Fruit fly (Drosophila melanogaster): ENCODE data around the gene CG31055.

CG31055 gene

dm6 chr3R:27655109-27655508 is 32.8 kb downstream of the CG31055 start:
- no peak for TF ChIP-seq tai (GFP tag; optimal IDR thresholded peaks at IDR 0.05)
- no peak for TF ChIP-seq sage (GFP tag; optimal IDR thresholded peaks at IDR 0.05)
- TF ChIP-seq dmrt93B (GFP tag; optimal IDR thresholded peaks at IDR 0.05) = no peak
- TF ChIP-seq usp (GFP tag; optimal IDR thresholded peaks at IDR 0.05) = no peak
- no peak for TF ChIP-seq HLH106 (tag; optimal IDR thresholded peaks at IDR 0.05)
- no peak for TF ChIP-seq rgr (GFP tag; optimal IDR thresholded peaks at IDR 0.05)
- TF ChIP-seq Jra (GFP tag; optimal IDR thresholded peaks at IDR 0.05) = no peak
- TF ChIP-seq Mio (GFP tag; optimal IDR thresholded peaks at IDR 0.05) = no peak
- TF ChIP-seq Hr78 (GFP tag; optimal IDR thresholded peaks at IDR 0.05) = no peak
- no peak for TF ChIP-seq Rel (GFP tag; optimal IDR thresholded peaks at IDR 0.05)
- no peak for TF ChIP-seq Rel (tag; optimal IDR thresholded peaks at IDR 0.05)
- no peak for TF ChIP-seq Sp1 (GFP tag; optimal IDR thresholded peaks at IDR 0.05)
- no peak for TF ChIP-seq Myc (optimal IDR thresholded peaks at IDR 0.05)
- no peak for TF ChIP-seq br (GFP tag; optimal IDR thresholded peaks at IDR 0.05)
- TF ChIP-seq pan (optimal IDR thresholded peaks at IDR 0.05) = no peak
- no peak for TF ChIP-seq dsf (GFP tag; optimal IDR thresholded peaks at IDR 0.05; ENCODE audit: borderline replicate concordance)
- TF ChIP-seq Dfd (GFP tag; optimal IDR thresholded peaks at IDR 0.05) = no peak
- TF ChIP-seq GATAd (GFP tag; optimal IDR thresholded peaks at IDR 0.05) = no peak
- no peak for TF ChIP-seq jim (GFP tag; optimal IDR thresholded peaks at IDR 0.05)
- TF ChIP-seq Hr83 (GFP tag; optimal IDR thresholded peaks at IDR 0.05; ENCODE audit: poor library complexity, severe bottlenecking) = no peak

- TF ChIP-seq CG9705 (GFP tag; optimal IDR thresholded peaks at IDR 0.05) (no peak), pan (optimal IDR thresholded peaks at IDR 0.05) (no peak), Mio (GFP tag; optimal IDR thresholded peaks at IDR 0.05) (no peak), sage (GFP tag; optimal IDR thresholded peaks at IDR 0.05) (no peak)
Measured at dm6 chr3R:27652156-27652810, 35.7 kb downstream of the CG31055 start, which contains the start of gene RpS10a. Gene RpS10a, plus strand, starts transcription at chr3R:27652760.

- no peak for TF ChIP-seq Rel (GFP tag; optimal IDR thresholded peaks at IDR 0.05)
- no peak for TF ChIP-seq Rel (tag; optimal IDR thresholded peaks at IDR 0.05)
- TF ChIP-seq Myc (optimal IDR thresholded peaks at IDR 0.05) = peak; percentile 28
Measured at dm6 chr3R:27651710-27652109, 36.2 kb downstream of the CG31055 start.

dm6 chr3R:27647817-27648216 is 40.1 kb downstream of the CG31055 start:
- TF ChIP-seq brk (GFP tag; optimal IDR thresholded peaks at IDR 0.05) = no peak
- TF ChIP-seq Dfd (GFP tag; optimal IDR thresholded peaks at IDR 0.05) = peak; percentile 56
- no peak for TF ChIP-seq CG9705 (GFP tag; optimal IDR thresholded peaks at IDR 0.05)

dm6 chr3R:27643080-27643479 is 44.9 kb downstream of the CG31055 start:
- TF ChIP-seq sv (GFP tag; optimal IDR thresholded peaks at IDR 0.05) (no peak), usp (GFP tag; optimal IDR thresholded peaks at IDR 0.05) (no peak), sage (GFP tag; optimal IDR thresholded peaks at IDR 0.05) (no peak), rgr (GFP tag; optimal IDR thresholded peaks at IDR 0.05) (no peak), Jra (GFP tag; optimal IDR thresholded peaks at IDR 0.05) (no peak), HLH106 (tag; optimal IDR thresholded peaks at IDR 0.05) (no peak), Abd-B (GFP tag; optimal IDR thresholded peaks at IDR 0.05) (no peak), Myc (optimal IDR thresholded peaks at IDR 0.05) (no peak), Hr83 (GFP tag; optimal IDR thresholded peaks at IDR 0.05; ENCODE audit: poor library complexity, severe bottlenecking) (no peak), GATAd (GFP tag; optimal IDR thresholded peaks at IDR 0.05) (no peak), OdsH (GFP tag; optimal IDR thresholded peaks at IDR 0.05) (no peak), Hnf4 (GFP tag; optimal IDR thresholded peaks at IDR 0.05) (no peak), Mio (GFP tag; optimal IDR thresholded peaks at IDR 0.05) (no peak), CrebA (GFP tag; optimal IDR thresholded peaks at IDR 0.05; ENCODE audit: borderline replicate concordance) (no peak), woc (GFP tag; optimal IDR thresholded peaks at IDR 0.05) (no peak), CG9705 (GFP tag; optimal IDR thresholded peaks at IDR 0.05) (no peak)

dm6 chr3R:27637264-27637860 is 50.6 kb downstream of the CG31055 start:
- TF ChIP-seq rgr (GFP tag; optimal IDR thresholded peaks at IDR 0.05) = no peak
- no peak for TF ChIP-seq sv (GFP tag; optimal IDR thresholded peaks at IDR 0.05)
- TF ChIP-seq Vsx2 (GFP tag; optimal IDR thresholded peaks at IDR 0.05; ENCODE audit: partially characterized antibody) = no peak
- no peak for TF ChIP-seq dsf (GFP tag; optimal IDR thresholded peaks at IDR 0.05; ENCODE audit: borderline replicate concordance)
- TF ChIP-seq N (GFP tag; optimal IDR thresholded peaks at IDR 0.05) = no peak
- no peak for TF ChIP-seq Abd-B (GFP tag; optimal IDR thresholded peaks at IDR 0.05)
- TF ChIP-seq dmrt93B (GFP tag; optimal IDR thresholded peaks at IDR 0.05) = no peak
- TF ChIP-seq Dfd (GFP tag; optimal IDR thresholded peaks at IDR 0.05) = no peak
- TF ChIP-seq psq (GFP tag; optimal IDR thresholded peaks at IDR 0.05) = no peak
- TF ChIP-seq brk (GFP tag; optimal IDR thresholded peaks at IDR 0.05) = no peak
- no peak for TF ChIP-seq br (GFP tag; optimal IDR thresholded peaks at IDR 0.05)
- no peak for TF ChIP-seq Hr78 (GFP tag; optimal IDR thresholded peaks at IDR 0.05)
- TF ChIP-seq ey (GFP tag; optimal IDR thresholded peaks at IDR 0.05) = no peak
- TF ChIP-seq foxo (GFP tag; optimal IDR thresholded peaks at IDR 0.05) = no peak
- no peak for TF ChIP-seq Rel (GFP tag; optimal IDR thresholded peaks at IDR 0.05)
- TF ChIP-seq Rel (tag; optimal IDR thresholded peaks at IDR 0.05) = no peak
- no peak for TF ChIP-seq tai (GFP tag; optimal IDR thresholded peaks at IDR 0.05)
- no peak for TF ChIP-seq Hnf4 (GFP tag; optimal IDR thresholded peaks at IDR 0.05)
- TF ChIP-seq fru (GFP tag; optimal IDR thresholded peaks at IDR 0.05) = no peak
